Fruit fly (Drosophila melanogaster): ENCODE data around the gene Rift.

DNA sequence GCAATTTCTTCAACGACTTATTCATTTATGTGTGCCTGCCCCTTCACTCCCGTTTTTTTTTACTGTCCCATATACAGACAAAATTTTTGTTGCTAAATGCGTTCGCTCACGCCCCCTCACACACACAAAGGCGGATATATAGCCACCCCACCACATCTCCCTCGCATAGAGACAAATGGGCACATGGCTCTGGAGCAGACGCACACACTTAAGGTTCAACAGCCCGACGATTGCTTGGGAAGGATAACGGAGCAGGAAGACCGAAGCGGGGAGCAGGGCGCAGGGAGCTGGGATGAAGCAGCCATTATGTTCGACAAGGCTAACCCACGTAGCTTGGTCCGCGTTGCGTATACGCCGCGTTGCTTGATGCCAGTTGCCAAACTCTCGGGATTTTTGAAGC is 16.4 kb upstream of the Rift start:
- TF ChIP-seq psq (optimal IDR thresholded peaks at IDR 0.05), result no peak
- TF ChIP-seq Myc (optimal IDR thresholded peaks at IDR 0.05), result no peak
- TF ChIP-seq ttk (optimal IDR thresholded peaks at IDR 0.05), result no peak

All from Kc167 (cell line).